Worm (Caenorhabditis elegans) whole organism, L1 larva: ENCODE data around the gene T13B5.9.

ENCODE experiments used
- Y116A8C.19 ChIP-seq: sonication (generic microtip); optimal IDR thresholded peaks from 2 replicates; lab custom pipeline; 2016; ENCODE audit warnings: missing compliant biosample characterization, missing genetic modification characterization, borderline replicate concordance
- aha-1 ChIP-seq: fragments of 150-350 bp; optimal IDR thresholded peaks from 2 replicates; lab custom pipeline; 2014; ENCODE audit warnings: missing biosample characterization, missing genetic modification characterization
- alr-1 ChIP-seq: fragments of 200-800 bp; sonication (Bioruptor generic); optimal IDR thresholded peaks from 2 replicates; lab custom pipeline; 2018; ENCODE audit warnings: borderline replicate concordance, mild to moderate bottlenecking, missing genetic modification characterization, missing compliant biosample characterization
- aly-2 ChIP-seq: fragments of 150-350 bp; optimal IDR thresholded peaks from 2 replicates; lab custom pipeline; 2014; ENCODE audit warnings: missing biosample characterization, missing genetic modification characterization
- blmp-1 ChIP-seq: fragments of 150-350 bp; optimal IDR thresholded peaks from 2 replicates; lab custom pipeline; 2014; ENCODE audit warnings: missing biosample characterization, missing genetic modification characterization
- ceh-82 ChIP-seq, 3 experiments: fragments of 150-350 bp in 1 of 3; sonication (generic microtip) in 2 of 3; optimal IDR thresholded peaks; 2 replicates each; lab custom pipeline; 2014 to 2017; ENCODE audit warnings: missing biosample characterization in 3 of 3, missing genetic modification characterization in 3 of 3
- ceh-88 ChIP-seq: fragments of 200-800 bp; sonication (Bioruptor generic); IDR thresholded peaks from 2 replicates; pipeline ENCODE4 v1.3.6; 2022; ENCODE audit warnings: missing genetic modification characterization, missing compliant biosample characterization
- ces-1 ChIP-seq: fragments of 150-350 bp; optimal IDR thresholded peaks from 2 replicates; lab custom pipeline; 2014; ENCODE audit warnings: missing biosample characterization, missing genetic modification reagents, missing genetic modification characterization
- dpl-1 ChIP-seq, 3 experiments: fragments of 150-350 bp in 2 of 3; sonication (generic microtip) in 1 of 3; optimal IDR thresholded peaks; 2 replicates each; lab custom pipeline; 2014 to 2017; ENCODE audit warnings: missing biosample characterization in 3 of 3, missing genetic modification characterization in 3 of 3, missing genetic modification reagents in 3 of 3
- dsc-1 ChIP-seq: sonication (generic microtip); optimal IDR thresholded peaks from 2 replicates; lab custom pipeline; 2016; ENCODE audit warnings: mild to moderate bottlenecking, missing genetic modification characterization, missing compliant biosample characterization
- efl-1 ChIP-seq, 4 experiments: fragments of 150-350 bp; optimal IDR thresholded peaks in 3 of 4; peaks in 1 of 4; 1 replicate in 1 of 4; 2 replicates in 3 of 4; lab custom pipeline; 2014; ENCODE audit warnings: missing biosample characterization in 2 of 4, missing genetic modification characterization in 2 of 4, missing genetic modification reagents in 2 of 4
- egl-13 ChIP-seq: sonication (generic microtip); optimal IDR thresholded peaks from 2 replicates; lab custom pipeline; 2016; ENCODE audit warnings: missing genotype, missing genetic modification reagents, missing genetic modification characterization, missing compliant biosample characterization
- elt-2 ChIP-seq: sonication (generic microtip); optimal IDR thresholded peaks from 2 replicates; lab custom pipeline; 2016; ENCODE audit warnings: missing genetic modification characterization, mild to moderate bottlenecking, inconsistent platforms, missing compliant biosample characterization, missing genetic modification reagents
- elt-3 ChIP-seq, 6 experiments: fragments of 150-350 bp in 1 of 6; sonication (generic microtip); optimal IDR thresholded peaks; 2 replicates each; lab custom pipeline; 2017 to 2018; ENCODE audit warnings: missing biosample characterization in 6 of 6, missing genetic modification characterization in 6 of 6, inconsistent platforms in 1 of 6
- fkh-4 ChIP-seq: sonication (generic microtip); optimal IDR thresholded peaks from 2 replicates; lab custom pipeline; 2016; ENCODE audit warnings: missing compliant biosample characterization, missing genetic modification characterization, borderline replicate concordance
- hlh-17 ChIP-seq: fragments of 200-800 bp; sonication (Bioruptor generic); optimal IDR thresholded peaks from 2 replicates; lab custom pipeline; 2018; ENCODE audit warnings: missing genetic modification characterization, mild to moderate bottlenecking, missing compliant biosample characterization, moderate library complexity, borderline replicate concordance
- hpl-2 ChIP-seq: fragments of 150-350 bp; optimal IDR thresholded peaks from 2 replicates; lab custom pipeline; 2014; ENCODE audit warnings: missing biosample characterization, missing genetic modification reagents, missing genetic modification characterization
- jun-1 ChIP-seq: fragments of 150-350 bp; optimal IDR thresholded peaks from 2 replicates; lab custom pipeline; 2014; ENCODE audit warnings: missing biosample characterization, missing genetic modification reagents, missing genetic modification characterization
- lin-14 ChIP-seq: fragments of 200-800 bp; sonication (Bioruptor generic); optimal IDR thresholded peaks from 2 replicates; lab custom pipeline; 2018; ENCODE audit warnings: mild to moderate bottlenecking, missing genetic modification characterization, moderate library complexity, missing compliant biosample characterization
- lin-35 ChIP-seq, 2 experiments: fragments of 150-350 bp; optimal IDR thresholded peaks; 2 replicates each; lab custom pipeline; 2014; ENCODE audit warnings: missing biosample characterization in 2 of 2, missing genetic modification characterization in 2 of 2, missing genetic modification reagents in 2 of 2
- lir-3 ChIP-seq: sonication (generic microtip); optimal IDR thresholded peaks from 2 replicates; lab custom pipeline; 2016; ENCODE audit warnings: mild to moderate bottlenecking, missing genetic modification characterization, moderate library complexity, missing compliant biosample characterization; ENCODE audit not compliant: poor library complexity
- lsy-2 ChIP-seq, 2 experiments: fragments of 150-350 bp; optimal IDR thresholded peaks; 2 replicates each; lab custom pipeline; 2014; ENCODE audit warnings: missing biosample characterization in 2 of 2, missing genetic modification characterization in 2 of 2
- mep-1 ChIP-seq: fragments of 150-350 bp; optimal IDR thresholded peaks from 2 replicates; lab custom pipeline; 2014; ENCODE audit warnings: missing biosample characterization, missing genetic modification characterization
- nhr-11 ChIP-seq: fragments of 150-350 bp; optimal IDR thresholded peaks from 2 replicates; lab custom pipeline; 2014; ENCODE audit warnings: missing biosample characterization, missing genetic modification characterization
- nhr-19 ChIP-seq: fragments of 200-800 bp; sonication (Bioruptor generic); conservative IDR thresholded peaks from 2 replicates; pipeline ENCODE4 v1.3.6; 2022; ENCODE audit warnings: missing genetic modification characterization, missing compliant biosample characterization
- nhr-20 ChIP-seq: sonication (generic microtip); optimal IDR thresholded peaks from 2 replicates; lab custom pipeline; 2016; ENCODE audit warnings: mild to moderate bottlenecking, missing genetic modification characterization, missing compliant biosample characterization
- nhr-71 ChIP-seq: sonication (generic microtip); optimal IDR thresholded peaks from 2 replicates; lab custom pipeline; 2016; ENCODE audit warnings: mild to moderate bottlenecking, missing genetic modification characterization, moderate library complexity, missing compliant biosample characterization
- nhr-85 ChIP-seq: sonication (generic microtip); peaks from one replicate; lab custom pipeline; 2016; ENCODE audit warnings: missing genetic modification characterization, inconsistent platforms, missing compliant biosample characterization
- nhr-90 ChIP-seq: sonication (generic microtip); optimal IDR thresholded peaks from 2 replicates; lab custom pipeline; 2016; ENCODE audit warnings: mild to moderate bottlenecking, missing genetic modification characterization, missing compliant biosample characterization; ENCODE audit not compliant: poor library complexity
- pqm-1 ChIP-seq: sonication (generic microtip); optimal IDR thresholded peaks from 3 replicates; lab custom pipeline; 2017; ENCODE audit warnings: missing biosample characterization, missing genetic modification characterization
- rnt-1 ChIP-seq: sonication (generic microtip); optimal IDR thresholded peaks from 2 replicates; lab custom pipeline; 2016; ENCODE audit warnings: mild to moderate bottlenecking, missing genetic modification characterization, moderate library complexity, missing compliant biosample characterization
- skn-1 ChIP-seq: fragments of 150-350 bp; optimal IDR thresholded peaks from 2 replicates; lab custom pipeline; 2014; ENCODE audit warnings: missing biosample characterization, missing genetic modification characterization
- snu-23 ChIP-seq: sonication (generic microtip); optimal IDR thresholded peaks from 2 replicates; lab custom pipeline; 2016; ENCODE audit warnings: missing genetic modification characterization, missing compliant biosample characterization
- sup-37 ChIP-seq: fragments of 200-800 bp; sonication (Bioruptor generic); optimal IDR thresholded peaks from 2 replicates; lab custom pipeline; 2018; ENCODE audit warnings: mild to moderate bottlenecking, missing genetic modification characterization, missing compliant biosample characterization
- tbx-2 ChIP-seq: sonication (generic microtip); optimal IDR thresholded peaks from 2 replicates; lab custom pipeline; 2016; ENCODE audit warnings: missing genetic modification characterization, missing compliant biosample characterization
- unc-62 ChIP-seq: fragments of 150-350 bp; optimal IDR thresholded peaks from 2 replicates; lab custom pipeline; 2014; ENCODE audit warnings: missing biosample characterization, missing genetic modification reagents, missing genetic modification characterization
- zag-1 ChIP-seq: fragments of 150-350 bp; optimal IDR thresholded peaks from 2 replicates; lab custom pipeline; 2014; ENCODE audit warnings: missing biosample characterization, missing genetic modification characterization
- zip-4 ChIP-seq: fragments of 200-800 bp; sonication (Bioruptor generic); optimal IDR thresholded peaks from 2 replicates; lab custom pipeline; 2018; ENCODE audit warnings: mild to moderate bottlenecking, missing genetic modification characterization, moderate library complexity, missing compliant biosample characterization

The T13B5.9 gene

DNA sequence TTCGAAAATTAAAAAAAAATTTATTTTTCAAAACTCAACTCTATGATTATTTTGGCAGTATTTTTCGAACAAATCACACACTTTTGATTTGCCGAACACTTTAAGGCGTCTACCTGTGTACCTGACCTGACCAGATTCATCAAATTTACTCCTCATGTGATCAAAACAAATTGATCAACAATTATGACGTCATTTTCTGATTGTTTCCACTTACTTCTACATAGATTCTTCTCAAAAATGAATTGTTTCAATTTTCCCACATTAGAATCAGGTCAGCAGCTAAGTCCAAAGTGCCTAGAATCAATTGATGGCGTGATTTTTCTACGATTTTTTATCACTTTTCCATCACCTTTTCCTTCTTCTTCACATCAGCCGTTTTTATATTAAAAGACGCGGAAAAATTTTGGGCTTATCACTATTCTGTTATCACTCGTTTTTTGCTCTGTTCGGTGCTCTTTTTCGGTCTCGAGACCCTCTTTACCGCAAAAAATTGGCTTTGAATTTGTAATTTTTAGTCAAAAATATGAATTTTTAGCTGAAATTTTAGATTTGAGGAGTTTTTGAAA is 38.9 kb upstream of the T13B5.9 start:
- TF ChIP-seq hpl-2 (GFP tag; lab: Kevin White, UChicago) (no peak), egl-13 (tag; lab: Kevin White, UChicago) (no peak), nhr-90 (tag; lab: Kevin White, UChicago) (peak; percentile 0), elt-3 (tag; optimal IDR thresholded peaks at IDR 0.05; lab: Kevin White, UChicago) (peak in 1 of 6 experiments; percentile 55), efl-1 (optimal IDR thresholded peaks at IDR 0.05; lab: Kevin White, UChicago) (no peak), efl-1 (GFP tag; optimal IDR thresholded peaks at IDR 0.05 in 1 of 2; lab: Kevin White, UChicago) (peak in 1 of 2 experiments; percentile 50), ceh-82 (tag; optimal IDR thresholded peaks at IDR 0.05; lab: Kevin White, UChicago) (no peak), dpl-1 (GFP tag; optimal IDR thresholded peaks at IDR 0.05; lab: Kevin White, UChicago) (peak in 1 of 3 experiments; percentile 19), zag-1 (tag; lab: Kevin White, UChicago) (no peak), nhr-20 (tag; lab: Kevin White, UChicago) (peak; percentile 41), tbx-2 (tag; lab: Kevin White, UChicago) (no peak), nhr-71 (tag; lab: Kevin White, UChicago) (peak; percentile 43), lin-35 (GFP tag; optimal IDR thresholded peaks at IDR 0.05; lab: Kevin White, UChicago) (peak in 1 of 2 experiments; percentile 42), lsy-2 (tag; optimal IDR thresholded peaks at IDR 0.05; lab: Kevin White, UChicago) (no peak), rnt-1 (tag; lab: Kevin White, UChicago) (no peak), nhr-19 (GFP tag; lab: Robert Waterston, UW) (no peak), alr-1 (no peak), dsc-1 (tag; lab: Kevin White, UChicago) (no peak), jun-1 (no peak), elt-2 (tag; lab: Kevin White, UChicago) (peak; percentile 69), nhr-11 (tag; lab: Kevin White, UChicago) (no peak), pqm-1 (tag; lab: Kevin White, UChicago) (no peak), aha-1 (no peak), aly-2 (tag; lab: Kevin White, UChicago) (no peak), skn-1 (no peak), hlh-17 (GFP tag; lab: Kevin White, UChicago) (no peak), nhr-85 (tag; lab: Kevin White, UChicago) (peak; percentile 35), fkh-4 (tag; lab: Kevin White, UChicago) (no peak), snu-23 (GFP tag; lab: Kevin White, UChicago) (peak; percentile 2), lin-14 (GFP tag; lab: Kevin White, UChicago) (peak; percentile 11), zip-4 (no peak)
- TF ChIP-seq, all 84 proteins: peak for 11

DNA sequence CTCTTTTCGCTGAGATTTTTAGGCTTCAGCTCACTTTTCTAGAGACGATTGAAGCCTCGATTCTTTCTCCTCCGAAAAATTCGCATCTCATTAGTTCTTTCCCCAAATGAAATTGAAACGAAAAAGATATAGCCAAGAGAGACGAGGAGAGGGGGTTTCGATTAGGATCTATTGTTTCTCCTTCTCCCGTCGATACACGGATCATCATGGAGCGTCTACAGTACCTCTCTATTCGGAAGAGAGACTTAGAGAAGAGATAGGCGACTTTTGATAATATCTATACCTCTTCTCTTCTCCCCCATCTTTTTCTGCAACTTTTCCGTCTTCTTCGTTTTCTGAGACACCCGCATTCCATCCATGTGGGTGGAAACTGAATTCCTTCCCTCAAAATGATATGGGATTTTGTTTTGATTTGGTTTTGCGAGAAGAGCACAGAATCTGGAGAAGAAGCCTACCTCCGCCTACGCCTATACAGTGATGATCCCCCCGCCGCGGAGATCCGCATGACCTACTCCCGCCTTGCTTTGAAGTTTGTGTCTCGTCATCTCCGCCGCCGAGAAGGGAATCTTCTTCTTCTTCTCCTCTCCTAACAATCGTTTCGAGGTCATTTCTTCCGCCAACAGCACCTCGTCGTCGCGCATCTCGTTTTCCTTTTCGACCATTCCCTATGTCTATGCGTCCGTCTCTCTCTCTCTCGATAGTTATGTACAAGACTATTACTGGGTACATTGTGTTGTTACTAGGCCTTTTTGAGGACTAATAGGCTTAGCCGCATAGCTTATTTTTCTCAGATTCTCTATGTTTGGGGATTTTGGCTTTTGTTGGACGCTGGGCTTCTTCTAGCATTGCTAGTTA is 37.6 kb upstream of the T13B5.9 start:
- TF ChIP-seq lsy-2 (tag; optimal IDR thresholded peaks at IDR 0.05; lab: Kevin White, UChicago) (peak in 1 of 2 experiments; percentile 51), ceh-82 (tag; optimal IDR thresholded peaks at IDR 0.05; lab: Kevin White, UChicago) (no peak), mep-1 (tag; lab: Kevin White, UChicago) (peak; percentile 46), unc-62 (GFP tag; lab: Kevin White, UChicago) (no peak), Y116A8C.19 (tag; lab: Kevin White, UChicago) (no peak), blmp-1 (peak; percentile 92), nhr-71 (tag; lab: Kevin White, UChicago) (peak; percentile 14), ces-1 (no peak), nhr-19 (GFP tag; lab: Robert Waterston, UW) (no peak), nhr-11 (tag; lab: Kevin White, UChicago) (no peak), lin-14 (GFP tag; lab: Kevin White, UChicago) (peak; percentile 10), efl-1 (optimal IDR thresholded peaks at IDR 0.05; lab: Kevin White, UChicago) (no peak), efl-1 (GFP tag; optimal IDR thresholded peaks at IDR 0.05 in 1 of 2; lab: Kevin White, UChicago) (peak in 1 of 2 experiments; percentile 56), elt-2 (tag; lab: Kevin White, UChicago) (no peak), lin-35 (GFP tag; optimal IDR thresholded peaks at IDR 0.05; lab: Kevin White, UChicago) (peak in 1 of 2 experiments; percentile 14), nhr-20 (tag; lab: Kevin White, UChicago) (peak; percentile 39), nhr-90 (tag; lab: Kevin White, UChicago) (peak; percentile 25), snu-23 (GFP tag; lab: Kevin White, UChicago) (peak; percentile 2), lir-3 (tag; lab: Kevin White, UChicago) (no peak), sup-37 (GFP tag; lab: Kevin White, UChicago) (no peak), ceh-88 (GFP tag; lab: Robert Waterston, UW) (no peak), nhr-85 (tag; lab: Kevin White, UChicago) (peak; percentile 67), elt-3 (tag; optimal IDR thresholded peaks at IDR 0.05; lab: Kevin White, UChicago) (peak in 1 of 6 experiments; percentile 25)
